Worm (Caenorhabditis elegans) whole organism, midembryonic: ENCODE measurements around the gene irld-33.

Experiments used
- T22C8.4 ChIP-seq: fragments of 200-800 bp; sonication (Bioruptor generic); IDR thresholded peaks from 2 replicates; pipeline ENCODE4 v1.3.6; 2022; ENCODE audit warnings: missing genetic modification characterization, missing compliant biosample characterization
- cog-1 ChIP-seq: sonication (generic microtip); optimal IDR thresholded peaks from 2 replicates; lab custom pipeline; 2016; ENCODE audit warnings: missing genetic modification characterization, missing compliant biosample characterization
- flt-1 ChIP-seq: fragments of 200-800 bp; sonication (Bioruptor generic); IDR thresholded peaks from 2 replicates; pipeline ENCODE4 v1.3.6; 2022; ENCODE audit warnings: missing genetic modification characterization, missing compliant biosample characterization
- klf-2 ChIP-seq: fragments of 200-800 bp; sonication (Bioruptor generic); conservative IDR thresholded peaks from 2 replicates; pipeline ENCODE4 v1.3.6; 2022; ENCODE audit warnings: missing genetic modification reagents, missing genetic modification characterization, missing compliant biosample characterization
- med-1 ChIP-seq: sonication (generic microtip); optimal IDR thresholded peaks from 2 replicates; lab custom pipeline; 2017; ENCODE audit warnings: missing genetic modification characterization, mild to moderate bottlenecking, missing compliant biosample characterization, antibody characterized with exemption, missing genetic modification reagents; ENCODE audit not compliant: insufficient read depth
- tab-1 ChIP-seq: fragments of 200-800 bp; sonication (Bioruptor generic); IDR thresholded peaks from 2 replicates; pipeline ENCODE4 v1.3.6; 2022; ENCODE audit warnings: missing genetic modification characterization, missing compliant biosample characterization
- ztf-29 ChIP-seq: fragments of 200-800 bp; sonication (Bioruptor generic); IDR thresholded peaks from 2 replicates; pipeline ENCODE4 v1.3.6; 2022; ENCODE audit warnings: missing genetic modification reagents, missing genetic modification characterization, missing compliant biosample characterization

DNA sequence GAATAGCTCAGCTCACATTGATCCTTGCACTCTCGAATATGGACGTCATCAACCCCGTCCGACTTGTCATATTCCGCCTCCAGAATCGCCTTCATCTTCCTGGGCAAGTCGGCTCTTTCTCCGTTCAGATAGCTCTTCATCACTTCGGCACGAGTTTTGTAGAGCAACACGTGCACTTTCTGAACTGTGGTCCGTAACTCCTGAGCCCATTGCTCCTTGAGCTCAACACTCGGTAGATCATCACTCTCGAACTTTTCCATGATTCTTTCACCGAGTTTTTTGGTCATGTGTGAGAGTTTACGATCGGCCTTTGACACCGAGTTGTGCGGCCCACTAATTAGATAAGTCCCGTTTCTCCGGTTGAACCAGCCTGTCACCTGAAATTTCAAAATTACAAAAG, 3.7 kb upstream of the irld-33 start:
- TF ChIP-seq T22C8.4 (no peak), klf-2 (GFP tag; lab: Robert Waterston, UW) (no peak), med-1 (GFP tag; lab: Kevin White, UChicago) (no peak), flt-1 (GFP tag; lab: Robert Waterston, UW) (no peak), tab-1 (no peak), cog-1 (no peak), ztf-29 (no peak)
